Fruit fly (Drosophila melanogaster): Measurements from ENCODE around the gene TP53INP.

TP53INP gene

DNA sequence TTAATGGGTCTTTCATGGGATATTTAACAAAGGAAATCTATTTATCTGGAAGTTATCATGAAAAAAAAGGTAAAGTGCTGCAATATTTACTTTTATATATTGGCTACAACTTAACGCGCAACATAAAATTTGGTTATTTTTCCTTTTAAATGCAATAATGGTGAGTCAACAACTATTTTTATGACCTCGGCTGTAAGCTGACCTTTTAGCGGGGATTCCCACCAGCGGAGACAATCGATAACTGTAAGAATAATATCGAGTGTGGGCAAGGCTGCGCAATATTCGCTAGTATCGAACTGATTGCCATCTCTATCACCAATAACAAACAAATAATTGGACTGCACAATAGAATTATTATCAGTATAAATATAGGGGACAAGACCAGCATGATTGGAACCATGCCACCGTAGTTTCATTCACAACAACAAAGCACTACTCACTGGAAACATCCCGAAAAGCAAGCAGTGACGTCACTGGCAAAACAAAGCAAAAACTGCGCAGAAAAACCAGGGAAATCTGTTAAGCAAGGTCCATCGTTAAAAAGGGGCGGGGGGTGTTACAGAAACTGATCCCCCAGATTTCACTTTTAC is 3.5 kb upstream of the TP53INP start, which contains the start of gene Syx17 (continued):
- TF ChIP-seq Blimp-1 (GFP tag; optimal IDR thresholded peaks at IDR 0.05): peak; percentile 51
- peak; percentile 65 for TF ChIP-seq CG7839 (tag; optimal IDR thresholded peaks at IDR 0.05)
- TF ChIP-seq CG8944 (GFP tag; optimal IDR thresholded peaks at IDR 0.05): peak; percentile 38
- peak; percentile 47 for TF ChIP-seq Atf3 (GFP tag; optimal IDR thresholded peaks at IDR 0.05)
- peak; percentile 67 for TF ChIP-seq CG10267 (tag; optimal IDR thresholded peaks at IDR 0.05)
- no peak for TF ChIP-seq Lim3 (GFP tag; IDR thresholded peaks at IDR 0.05)
- peak; percentile 60 for TF ChIP-seq p53 (GFP tag; optimal IDR thresholded peaks at IDR 0.05)
- peak; percentile 90 for TF ChIP-seq stwl (tag; optimal IDR thresholded peaks at IDR 0.05)
- TF ChIP-seq Kr (GFP tag; optimal IDR thresholded peaks at IDR 0.05): no peak
- TF ChIP-seq tll (GFP tag; optimal IDR thresholded peaks at IDR 0.05): peak in 1 of 2 experiments; percentile 58
- TF ChIP-seq Ssrp (tag; optimal IDR thresholded peaks at IDR 0.05): peak; percentile 25
- TF ChIP-seq da (GFP tag; optimal IDR thresholded peaks at IDR 0.05): no peak
- TF ChIP-seq CG14860 (GFP tag; IDR thresholded peaks at IDR 0.05; ENCODE audit: partially characterized antibody): peak; percentile 74
- no peak for TF ChIP-seq Dfd (GFP tag; optimal IDR thresholded peaks at IDR 0.05)
- TF ChIP-seq CG1024 (GFP tag; IDR thresholded peaks at IDR 0.05): no peak
- no peak for TF ChIP-seq cas (GFP tag; IDR thresholded peaks at IDR 0.05)
- peak; percentile 4 for TF ChIP-seq corto (GFP tag; optimal IDR thresholded peaks at IDR 0.05)
- peak; percentile 50 to 68 for TF ChIP-seq Pdp1 (GFP tag; optimal IDR thresholded peaks at IDR 0.05)
- TF ChIP-seq NFAT (GFP tag; IDR thresholded peaks at IDR 0.05): no peak; the same call in 1 of the 2 replicates
- TF ChIP-seq CG6689 (GFP tag; IDR thresholded peaks at IDR 0.05): peak; percentile 19; the same call in 1 of the 2 replicates
- TF ChIP-seq Ravus (GFP tag; IDR thresholded peaks at IDR 0.05): no peak
- TF ChIP-seq CG4707 (GFP tag; optimal IDR thresholded peaks at IDR 0.05): peak; percentile 33
- TF ChIP-seq ATbp (GFP tag; optimal IDR thresholded peaks at IDR 0.05): no peak
- no peak; the same call in 1 of the 2 replicates for TF ChIP-seq peb (GFP tag; IDR thresholded peaks at IDR 0.05)
- peak; percentile 90 for TF ChIP-seq CG42726 (GFP tag; IDR thresholded peaks at IDR 0.05; ENCODE audit: partially characterized antibody)
- no peak for TF ChIP-seq CG10431 (GFP tag; optimal IDR thresholded peaks at IDR 0.05)
- TF ChIP-seq CG4328 (GFP tag; optimal IDR thresholded peaks at IDR 0.05): no peak
- peak; percentile 75 for TF ChIP-seq onecut (GFP tag; IDR thresholded peaks at IDR 0.05)
- peak; percentile 60 for TF ChIP-seq HLH54F (GFP tag; optimal IDR thresholded peaks at IDR 0.05)
- TF ChIP-seq maf-S (GFP tag; optimal IDR thresholded peaks at IDR 0.05): peak; percentile 50
- peak; percentile 74 for TF ChIP-seq CG12659 (GFP tag; optimal IDR thresholded peaks at IDR 0.05)
- peak; percentile 74 for TF ChIP-seq CG18262 (tag; optimal IDR thresholded peaks at IDR 0.05)
- peak; percentile 68 for TF ChIP-seq Xbp1 (GFP tag; optimal IDR thresholded peaks at IDR 0.05)
- no peak for TF ChIP-seq CG1832 (GFP tag; optimal IDR thresholded peaks at IDR 0.05)
- TF ChIP-seq Sox102F (GFP tag; optimal IDR thresholded peaks at IDR 0.05): peak; percentile 53
- TF ChIP-seq tio (GFP tag; optimal IDR thresholded peaks at IDR 0.05): peak; percentile 6
- no peak for TF ChIP-seq Awh (GFP tag; IDR thresholded peaks at IDR 0.05)
- no peak for TF ChIP-seq Ada2b (GFP tag; IDR thresholded peaks at IDR 0.05)
- TF ChIP-seq CG12236 (GFP tag; optimal IDR thresholded peaks at IDR 0.05): peak; percentile 11
- TF ChIP-seq lov (optimal IDR thresholded peaks at IDR 0.05): no peak
- TF ChIP-seq lov (GFP tag; IDR thresholded peaks at IDR 0.05): no peak
- TF ChIP-seq C15 (GFP tag; IDR thresholded peaks at IDR 0.05): no peak
- no peak for TF ChIP-seq CG32772 (GFP tag; IDR thresholded peaks at IDR 0.05)
- peak; percentile 29 for TF ChIP-seq fd96Cb (tag; optimal IDR thresholded peaks at IDR 0.05)
- TF ChIP-seq CG17568 (GFP tag; optimal IDR thresholded peaks at IDR 0.05): peak; percentile 24
- peak; percentile 53 for TF ChIP-seq repo (GFP tag; optimal IDR thresholded peaks at IDR 0.05)
- TF ChIP-seq CG14441 (GFP tag; IDR thresholded peaks at IDR 0.05): 0 out of 2 replicates have a peak, but pooled peaks have one; percentile 6
- TF ChIP-seq zfh1 (GFP tag; IDR thresholded peaks at IDR 0.05): peak; percentile 68
- TF ChIP-seq ems (GFP tag; optimal IDR thresholded peaks at IDR 0.05): peak; percentile 63
- TF ChIP-seq D19A (tag; optimal IDR thresholded peaks at IDR 0.05): peak; percentile 47
